Fruit fly (Drosophila melanogaster) whole organism, wandering third instar larva: Measurements from ENCODE around the gene rec.

ENCODE experiments used
- Abd-B ChIP-seq: fragments of >200 bp; optimal IDR thresholded peaks from 2 replicates; lab custom pipeline; 2017; ENCODE audit warnings: missing biosample characterization, missing genetic modification characterization
- CG32264 ChIP-seq: fragments of 200-800 bp; sonication (Bioruptor generic); optimal IDR thresholded peaks from 2 replicates; lab custom pipeline; 2016; ENCODE audit warnings: missing biosample characterization, missing genetic modification characterization
- CG9705 ChIP-seq: fragments of 200-800 bp; sonication (Bioruptor generic); optimal IDR thresholded peaks from 2 replicates; lab custom pipeline; 2018; ENCODE audit warnings: missing biosample characterization, mild to moderate bottlenecking, missing genetic modification characterization
- CrebA ChIP-seq: fragments of 200-800 bp; sonication (Bioruptor generic); optimal IDR thresholded peaks from 2 replicates; lab custom pipeline; 2016; ENCODE audit warnings: missing biosample characterization, mild to moderate bottlenecking, missing genetic modification characterization, borderline replicate concordance
- Dfd ChIP-seq: fragments of >200 bp; optimal IDR thresholded peaks from 2 replicates; lab custom pipeline; 2017; ENCODE audit warnings: missing biosample characterization, missing genetic modification characterization
- Dif ChIP-seq: fragments of 200-275, 200-300 bp; sonication (Bioruptor generic); optimal IDR thresholded peaks from 2 replicates; lab custom pipeline; 2018; ENCODE audit warnings: missing biosample characterization, missing genetic modification characterization; ENCODE audit not compliant: partially characterized antibody
- GATAd ChIP-seq: sonication (Bioruptor generic); optimal IDR thresholded peaks from 2 replicates; lab custom pipeline; 2016; ENCODE audit warnings: missing biosample characterization, missing genetic modification characterization
- HLH106 ChIP-seq: fragments of 200-800 bp; optimal IDR thresholded peaks from 3 replicates; lab custom pipeline; 2019; ENCODE audit warnings: missing biosample characterization, mild to moderate bottlenecking, missing genetic modification characterization, moderate library complexity
- Hnf4 ChIP-seq: fragments of 200-800 bp; sonication (Bioruptor generic); optimal IDR thresholded peaks from 2 replicates; lab custom pipeline; 2016; ENCODE audit warnings: missing biosample characterization, mild to moderate bottlenecking, missing genetic modification characterization
- Hr83 ChIP-seq: fragments of 200-300 bp; sonication (Bioruptor generic); optimal IDR thresholded peaks from 2 replicates; lab custom pipeline; 2016; ENCODE audit warnings: missing biosample characterization, mild to moderate bottlenecking, missing genetic modification characterization, moderate library complexity; ENCODE audit not compliant: poor library complexity, severe bottlenecking
- Jra ChIP-seq: sonication (Bioruptor generic); optimal IDR thresholded peaks from 2 replicates; lab custom pipeline; 2016; ENCODE audit warnings: missing biosample characterization, missing genetic modification characterization
- Mio ChIP-seq: sonication (Bioruptor generic); optimal IDR thresholded peaks from 2 replicates; lab custom pipeline; 2016; ENCODE audit warnings: missing biosample characterization, missing genetic modification characterization
- Myc ChIP-seq: fragments of >200 bp; optimal IDR thresholded peaks from 2 replicates; lab custom pipeline; 2017
- N ChIP-seq: fragments of >200 bp; optimal IDR thresholded peaks from 2 replicates; lab custom pipeline; 2018; ENCODE audit warnings: missing biosample characterization, missing external identifiers, missing genetic modification characterization
- OdsH ChIP-seq: fragments of 200-800 bp; sonication (Bioruptor generic); optimal IDR thresholded peaks from 2 replicates; lab custom pipeline; 2016; ENCODE audit warnings: missing biosample characterization, mild to moderate bottlenecking, missing genetic modification characterization
- Vsx2 ChIP-seq: fragments of 200-300, 225-300 bp; sonication (Bioruptor generic); optimal IDR thresholded peaks from 2 replicates; lab custom pipeline; 2018; ENCODE audit warnings: missing biosample characterization, missing genetic modification characterization; ENCODE audit not compliant: partially characterized antibody
- br ChIP-seq: fragments of 200-800 bp; sonication (Bioruptor generic); optimal IDR thresholded peaks from 2 replicates; lab custom pipeline; 2016; ENCODE audit warnings: missing biosample characterization, missing genetic modification characterization
- brk ChIP-seq: fragments of 200-800 bp; sonication (Bioruptor generic); optimal IDR thresholded peaks from 2 replicates; lab custom pipeline; 2016; ENCODE audit warnings: missing biosample characterization, mild to moderate bottlenecking, missing genetic modification characterization
- dl ChIP-seq, 2 experiments: fragments of 175-275, 200-275 bp in 1 of 2; fragments of 200-275 bp in 1 of 2; sonication (Bioruptor generic); optimal IDR thresholded peaks; lab custom pipeline; 2018; ENCODE audit warnings: mild to moderate bottlenecking in 2 of 2, missing biosample characterization in 2 of 2, missing genetic modification characterization in 2 of 2, moderate library complexity in 2 of 2; ENCODE audit not compliant: partially characterized antibody in 2 of 2, insufficient read depth in 1 of 2
- dmrt93B ChIP-seq: fragments of 200-800 bp; sonication (Bioruptor generic); optimal IDR thresholded peaks from 2 replicates; lab custom pipeline; 2018; ENCODE audit warnings: missing biosample characterization, mild to moderate bottlenecking, missing genetic modification characterization
- dsf ChIP-seq: sonication (Bioruptor generic); optimal IDR thresholded peaks from 2 replicates; lab custom pipeline; 2016; ENCODE audit warnings: missing biosample characterization, missing genetic modification characterization, borderline replicate concordance
- foxo ChIP-seq, 2 experiments: fragments of 200-800 bp; sonication (Bioruptor generic); optimal IDR thresholded peaks; 2 replicates in 1 of 2; 3 replicates in 1 of 2; lab custom pipeline; 2016 to 2017; ENCODE audit warnings: missing biosample characterization in 2 of 2, missing genetic modification characterization in 2 of 2
- fru ChIP-seq: fragments of 200-800 bp; sonication (Bioruptor generic); optimal IDR thresholded peaks from 3 replicates; lab custom pipeline; 2016; ENCODE audit warnings: missing biosample characterization, mild to moderate bottlenecking, missing genetic modification characterization
- h ChIP-seq: fragments of 200-800 bp; sonication (Bioruptor generic); optimal IDR thresholded peaks from 3 replicates; lab custom pipeline; 2016; ENCODE audit warnings: missing biosample characterization, mild to moderate bottlenecking, missing genetic modification characterization
- jim ChIP-seq: fragments of 175-275, 200-325 bp; sonication (Bioruptor generic); optimal IDR thresholded peaks from 2 replicates; lab custom pipeline; 2016; ENCODE audit warnings: missing biosample characterization, mild to moderate bottlenecking, missing genetic modification characterization
- lola ChIP-seq: fragments of >200 bp; optimal IDR thresholded peaks from 2 replicates; lab custom pipeline; 2017; ENCODE audit warnings: missing biosample characterization, missing genetic modification characterization
- pan ChIP-seq: fragments of >200 bp; optimal IDR thresholded peaks from 2 replicates; lab custom pipeline; 2017
- psq ChIP-seq: fragments of 200-800 bp; sonication (Bioruptor generic); optimal IDR thresholded peaks from 3 replicates; lab custom pipeline; 2017; ENCODE audit warnings: missing biosample characterization, mild to moderate bottlenecking, missing genetic modification characterization, moderate library complexity
- sage ChIP-seq: fragments of 200-800 bp; sonication (Bioruptor generic); optimal IDR thresholded peaks from 2 replicates; lab custom pipeline; 2016; ENCODE audit warnings: missing biosample characterization, mild to moderate bottlenecking, missing genetic modification characterization
- sv ChIP-seq: fragments of 200-800 bp; sonication (Bioruptor generic); optimal IDR thresholded peaks from 3 replicates; lab custom pipeline; 2016; ENCODE audit warnings: missing biosample characterization, missing genetic modification characterization
- tai ChIP-seq: sonication (Bioruptor generic); optimal IDR thresholded peaks from 2 replicates; lab custom pipeline; 2016; ENCODE audit warnings: missing biosample characterization, missing genetic modification characterization
- usp ChIP-seq: fragments of >200 bp; optimal IDR thresholded peaks from 2 replicates; lab custom pipeline; 2017; ENCODE audit warnings: missing biosample characterization, missing genetic modification characterization
- woc ChIP-seq: sonication (Bioruptor generic); optimal IDR thresholded peaks from 2 replicates; lab custom pipeline; 2016; ENCODE audit warnings: missing biosample characterization, mild to moderate bottlenecking, missing genetic modification characterization

rec gene

dm6 chr3R:15784298-15784697 lies 48.1 kb downstream of the rec start:
- no peak for TF ChIP-seq h (GFP tag; lab: Kevin White, UChicago)
- TF ChIP-seq CrebA (GFP tag; lab: Kevin White, UChicago) = no peak
- TF ChIP-seq GATAd (GFP tag; lab: Kevin White, UChicago) = no peak
- TF ChIP-seq CG9705 = no peak
- no peak for TF ChIP-seq pan
- TF ChIP-seq N (GFP tag; lab: Kevin White, UChicago) = no peak
- TF ChIP-seq Vsx2 (GFP tag; lab: Kevin White, UChicago) = no peak
- TF ChIP-seq usp (GFP tag; lab: Kevin White, UChicago) = no peak
- no peak for TF ChIP-seq sage (GFP tag; lab: Kevin White, UChicago)
- TF ChIP-seq Dif (GFP tag; lab: Kevin White, UChicago) = no peak
- no peak for TF ChIP-seq tai (GFP tag; lab: Kevin White, UChicago)
- no peak for TF ChIP-seq psq
- TF ChIP-seq Hnf4 = no peak
- no peak for TF ChIP-seq foxo (GFP tag; optimal IDR thresholded peaks at IDR 0.05; lab: Kevin White, UChicago)
- no peak for TF ChIP-seq OdsH (GFP tag; lab: Kevin White, UChicago)
- no peak for TF ChIP-seq woc (GFP tag; lab: Kevin White, UChicago)
- no peak for TF ChIP-seq dsf (GFP tag; lab: Kevin White, UChicago)
- TF ChIP-seq Hr83 (GFP tag; lab: Kevin White, UChicago) = no peak
- TF ChIP-seq CG32264 (GFP tag; lab: Kevin White, UChicago) = no peak

- TF ChIP-seq Mio (GFP tag; lab: Kevin White, UChicago) = no peak
- TF ChIP-seq h (GFP tag; lab: Kevin White, UChicago) = no peak
- TF ChIP-seq Myc (lab: Kevin White, UChicago) = no peak
- no peak for TF ChIP-seq brk (GFP tag; lab: Kevin White, UChicago)
These were observed 52.9 kb downstream of the rec start, which contains the start of gene CG5614 for dm6 chr3R:15779505-15779904. Gene CG5614 (plus strand): TSS chr3R:15779805.

DNA sequence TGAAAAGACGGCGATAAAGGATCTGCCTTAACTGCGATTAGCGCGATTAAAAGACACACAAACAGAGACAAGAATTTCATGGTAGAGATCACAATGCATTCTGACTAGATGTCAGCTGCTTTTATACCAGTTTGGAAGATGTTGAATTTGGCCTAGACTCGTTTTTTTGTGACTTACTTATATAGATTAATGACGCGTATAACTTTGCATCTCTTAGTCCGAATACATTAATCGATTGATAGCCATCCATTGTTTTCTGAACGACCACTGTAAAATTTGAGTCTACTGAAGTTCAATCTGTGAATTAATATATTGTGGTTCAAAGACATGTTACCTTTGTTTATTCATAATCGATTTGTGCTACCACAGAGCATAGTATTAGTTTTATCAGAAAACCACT lies 57.2 kb downstream of the rec start, which contains the start of gene CG45207:
Gene CG45207 (minus strand): TSS at position 101 of the 400 bp plus-strand sequence.
- TF ChIP-seq CG9705 (no peak), Jra (GFP tag; lab: Kevin White, UChicago) (no peak), HLH106 (tag; lab: Kevin White, UChicago) (no peak), dsf (GFP tag; lab: Kevin White, UChicago) (no peak), br (no peak), foxo (GFP tag; optimal IDR thresholded peaks at IDR 0.05; lab: Kevin White, UChicago) (no peak), tai (GFP tag; lab: Kevin White, UChicago) (no peak), Dif (GFP tag; lab: Kevin White, UChicago) (no peak), lola (GFP tag; lab: Kevin White, UChicago) (no peak), Abd-B (no peak), sage (GFP tag; lab: Kevin White, UChicago) (no peak), Hr83 (GFP tag; lab: Kevin White, UChicago) (no peak), pan (no peak), usp (GFP tag; lab: Kevin White, UChicago) (no peak), Vsx2 (GFP tag; lab: Kevin White, UChicago) (no peak), Hnf4 (no peak), fru (GFP tag; lab: Kevin White, UChicago) (no peak), Dfd (GFP tag; lab: Kevin White, UChicago) (no peak), OdsH (GFP tag; lab: Kevin White, UChicago) (no peak), brk (GFP tag; lab: Kevin White, UChicago) (no peak)

dm6 chr3R:15774128-15774527 lies 58.3 kb downstream of the rec start, which contains the start of gene Ttc26:
Gene Ttc26 (plus strand): TSS chr3R:15774416.
- no peak for TF ChIP-seq fru (GFP tag; lab: Kevin White, UChicago)
- TF ChIP-seq CG32264 (GFP tag; lab: Kevin White, UChicago) = no peak
- TF ChIP-seq br = no peak
- no peak for TF ChIP-seq dsf (GFP tag; lab: Kevin White, UChicago)
- TF ChIP-seq foxo (GFP tag; optimal IDR thresholded peaks at IDR 0.05; lab: Kevin White, UChicago) = no peak
- no peak for TF ChIP-seq dl (GFP tag; optimal IDR thresholded peaks at IDR 0.05; lab: Kevin White, UChicago; ENCODE audit: insufficient read depth in 1 of 2, partially characterized antibody in 2 of 2)
- TF ChIP-seq CG9705 = no peak
- no peak for TF ChIP-seq dmrt93B (GFP tag; lab: Kevin White, UChicago)
- TF ChIP-seq sage (GFP tag; lab: Kevin White, UChicago) = no peak
- TF ChIP-seq Hnf4 = no peak
- TF ChIP-seq brk (GFP tag; lab: Kevin White, UChicago) = no peak
- TF ChIP-seq Myc (lab: Kevin White, UChicago) = no peak
- no peak for TF ChIP-seq OdsH (GFP tag; lab: Kevin White, UChicago)
- TF ChIP-seq jim (GFP tag; lab: Kevin White, UChicago) = no peak
- TF ChIP-seq sv (GFP tag; lab: Kevin White, UChicago) = no peak
- TF ChIP-seq Dif (GFP tag; lab: Kevin White, UChicago) = no peak
- no peak for TF ChIP-seq Hr83 (GFP tag; lab: Kevin White, UChicago)
